Fruit fly (Drosophila melanogaster) whole organism, embryonic: Measurements from ENCODE around the gene Dmtn.
A peak's percentile ranks its signal among the peaks of the same experiment; 100 is the strongest.

ENCODE experiments used
- Awh ChIP-seq: fragments of 200-800 bp; sonication (Bioruptor generic); IDR thresholded peaks from 2 replicates; pipeline ENCODE4, ENCODE4 v1.3.6; 2022; ENCODE audit warnings: missing biosample characterization, missing genetic modification characterization
- CG10209 ChIP-seq: fragments of 200-800 bp; sonication (Bioruptor generic); optimal IDR thresholded peaks from 3 replicates; lab custom pipeline; 2017; ENCODE audit warnings: missing biosample characterization, mild to moderate bottlenecking, missing genetic modification characterization, missing genetic modification reagents
- CG11723 ChIP-seq: fragments of 200-800 bp; sonication (Bioruptor generic); optimal IDR thresholded peaks from 2 replicates; lab custom pipeline; 2017; ENCODE audit warnings: missing biosample characterization, mild to moderate bottlenecking, missing genetic modification characterization
- CG12104 ChIP-seq: fragments of 200-800 bp; sonication (Bioruptor generic); optimal IDR thresholded peaks from 3 replicates; lab custom pipeline; 2016; ENCODE audit warnings: missing biosample characterization, missing genetic modification characterization
- CG12155 ChIP-seq: fragments of 200-800 bp; sonication (Bioruptor generic); optimal IDR thresholded peaks from 3 replicates; lab custom pipeline; 2016; ENCODE audit warnings: missing biosample characterization, missing genetic modification characterization
- CG1233 ChIP-seq: fragments of 200-800 bp; sonication (Bioruptor generic); optimal IDR thresholded peaks from 4 replicates; lab custom pipeline; 2018; ENCODE audit warnings: missing biosample characterization, mild to moderate bottlenecking, missing genetic modification characterization
- CG14860 ChIP-seq: fragments of 200-800 bp; sonication (Bioruptor generic); IDR thresholded peaks from 3 replicates; pipeline ENCODE4 v1.3.6; 2022; ENCODE audit warnings: missing biosample characterization, missing genetic modification characterization; ENCODE audit not compliant: partially characterized antibody
- CG15696 ChIP-seq: fragments of 200-800 bp; sonication (Bioruptor generic); optimal IDR thresholded peaks from 2 replicates; lab custom pipeline; 2019; ENCODE audit warnings: missing biosample characterization, mild to moderate bottlenecking, missing genetic modification characterization, moderate library complexity
- CG18764 ChIP-seq: fragments of 200-800 bp; sonication (Bioruptor generic); optimal IDR thresholded peaks from 3 replicates; lab custom pipeline; 2016; ENCODE audit warnings: missing biosample characterization, missing genetic modification characterization
- CG3407 ChIP-seq: fragments of 200-800 bp; sonication (Bioruptor generic); optimal IDR thresholded peaks from 2 replicates; lab custom pipeline; 2018; ENCODE audit warnings: missing biosample characterization, mild to moderate bottlenecking, missing genetic modification characterization
- CG4424 ChIP-seq: fragments of 200-800 bp; sonication (Bioruptor generic); optimal IDR thresholded peaks from 3 replicates; lab custom pipeline; 2016; ENCODE audit warnings: missing biosample characterization, missing genetic modification characterization
- CG6175 ChIP-seq: fragments of 200-800 bp; sonication (Bioruptor generic); IDR thresholded peaks from 3 replicates; pipeline ENCODE4 v1.3.6; 2022; ENCODE audit warnings: missing biosample characterization, missing genetic modification characterization
- CG6791 ChIP-seq: fragments of 200-800 bp; sonication (Bioruptor generic); IDR thresholded peaks from 3 replicates; pipeline ENCODE4 v1.3.6; 2022; ENCODE audit warnings: missing biosample characterization, missing genetic modification characterization; ENCODE audit not compliant: partially characterized antibody
- CG7271 ChIP-seq: fragments of 200-800 bp; sonication (Bioruptor generic); optimal IDR thresholded peaks from 2 replicates; lab custom pipeline; 2018; ENCODE audit warnings: missing biosample characterization, mild to moderate bottlenecking, missing genetic modification characterization, moderate library complexity
- CG7372 ChIP-seq: fragments of 200-800 bp; sonication (Bioruptor generic); IDR thresholded peaks from 2 replicates; pipeline ENCODE4 v1.3.6; 2022; ENCODE audit warnings: missing biosample characterization, missing genetic modification characterization
- CG7786 ChIP-seq: fragments of 200-800 bp; sonication (Bioruptor generic); optimal IDR thresholded peaks from 2 replicates; lab custom pipeline; 2016; ENCODE audit warnings: missing biosample characterization, missing genetic modification characterization
- CG7987 ChIP-seq: fragments of 200-800 bp; sonication (Bioruptor generic); optimal IDR thresholded peaks from 2 replicates; lab custom pipeline; 2018; ENCODE audit warnings: missing biosample characterization, mild to moderate bottlenecking, missing genetic modification characterization, moderate library complexity
- CG8281 ChIP-seq: fragments of 200-800 bp; sonication (Bioruptor generic); optimal IDR thresholded peaks from 2 replicates; lab custom pipeline; 2018; ENCODE audit warnings: missing biosample characterization, mild to moderate bottlenecking, missing genetic modification characterization, moderate library complexity
- CG8290 ChIP-seq, 3 experiments: fragments of 200-800 bp; sonication (Bioruptor generic); optimal IDR thresholded peaks; 2 replicates each; lab custom pipeline; 2016 to 2019; ENCODE audit warnings: missing biosample characterization in 3 of 3, missing genetic modification characterization in 3 of 3, mild to moderate bottlenecking in 2 of 3, moderate library complexity in 1 of 3
- CG8765 ChIP-seq: fragments of 200-800 bp; sonication (Bioruptor generic); IDR thresholded peaks from 2 replicates; pipeline ENCODE4 v1.3.6; 2022; ENCODE audit warnings: missing biosample characterization, missing genetic modification characterization
- Doc2 ChIP-seq: fragments of 200-800 bp; sonication (Bioruptor generic); IDR thresholded peaks from 2 replicates; pipeline ENCODE4 v1.3.6; 2022; ENCODE audit warnings: missing biosample characterization, missing genetic modification characterization
- Gug ChIP-seq: fragments of 200-800 bp; sonication (Bioruptor generic); IDR thresholded peaks from 4 replicates; pipeline ENCODE4 v1.3.6; 2022; ENCODE audit warnings: missing biosample characterization, missing genetic modification characterization
- Lhr ChIP-seq: fragments of 200-800 bp; sonication (Bioruptor generic); optimal IDR thresholded peaks from 3 replicates; lab custom pipeline; 2017; ENCODE audit warnings: mild to moderate bottlenecking, missing biosample characterization, missing genetic modification reagents, missing genetic modification characterization
- NK7.1 ChIP-seq: fragments of 200-800 bp; sonication (Bioruptor generic); optimal IDR thresholded peaks from 3 replicates; lab custom pipeline; 2016; ENCODE audit warnings: missing biosample characterization, missing genetic modification characterization
- Nf-YC ChIP-seq: fragments of 200-800 bp; optimal IDR thresholded peaks from 3 replicates; lab custom pipeline; 2019; ENCODE audit warnings: missing biosample characterization, mild to moderate bottlenecking, missing genetic modification characterization, moderate library complexity
- Oaz ChIP-seq: fragments of 200-800 bp; sonication (Bioruptor generic); IDR thresholded peaks from 2 replicates; pipeline ENCODE4 v1.3.6; 2022; ENCODE audit warnings: missing biosample characterization, missing genetic modification characterization
- Taf1 ChIP-seq: fragments of 200-800 bp; sonication (Bioruptor generic); IDR thresholded peaks from 2 replicates; pipeline ENCODE4 v1.3.6; 2022; ENCODE audit warnings: missing biosample characterization, missing genetic modification characterization
- Usf ChIP-seq: fragments of 200-800 bp; sonication (Bioruptor generic); optimal IDR thresholded peaks from 2 replicates; lab custom pipeline; 2017; ENCODE audit warnings: missing genotype, missing biosample characterization, missing genetic modification characterization
- Xbp1 ChIP-seq: fragments of 200-800 bp; sonication (Bioruptor generic); optimal IDR thresholded peaks from 3 replicates; lab custom pipeline; 2016; ENCODE audit warnings: missing biosample characterization, mild to moderate bottlenecking, missing genetic modification characterization
- Xrp1 ChIP-seq: fragments of 200-800 bp; sonication (Bioruptor generic); IDR thresholded peaks from 2 replicates; pipeline ENCODE4 v1.3.6; 2022; ENCODE audit warnings: missing biosample characterization, missing genetic modification characterization
- ac ChIP-seq: fragments of 200-800 bp; sonication (Bioruptor generic); optimal IDR thresholded peaks from 3 replicates; lab custom pipeline; 2017; ENCODE audit warnings: missing biosample characterization, mild to moderate bottlenecking, missing genetic modification characterization
- ap ChIP-seq: fragments of 200-800 bp; sonication (Bioruptor generic); IDR thresholded peaks from 2 replicates; pipeline ENCODE4 v1.3.6; 2022; ENCODE audit warnings: missing biosample characterization, missing genetic modification characterization
- ash1 ChIP-seq: fragments of 200-800 bp; sonication (Bioruptor generic); optimal IDR thresholded peaks from 2 replicates; lab custom pipeline; 2018; ENCODE audit warnings: missing biosample characterization, mild to moderate bottlenecking, missing genetic modification characterization
- caup ChIP-seq: fragments of 200-800 bp; sonication (Bioruptor generic); optimal IDR thresholded peaks from 3 replicates; lab custom pipeline; 2017; ENCODE audit warnings: missing biosample characterization, mild to moderate bottlenecking, missing genetic modification characterization, moderate library complexity; ENCODE audit not compliant: severe bottlenecking
- chinmo ChIP-seq: fragments of 200-800 bp; sonication (Bioruptor generic); IDR thresholded peaks from 4 replicates; pipeline ENCODE4 v1.3.6; 2022; ENCODE audit warnings: missing biosample characterization, missing genetic modification characterization; ENCODE audit not compliant: partially characterized antibody
- ci ChIP-seq: fragments of 200-800 bp; sonication (Bioruptor generic); IDR thresholded peaks from 3 replicates; pipeline ENCODE4 v1.3.6; 2022; ENCODE audit warnings: missing biosample characterization, missing genetic modification characterization
- dati ChIP-seq: fragments of 200-800 bp; sonication (Bioruptor generic); IDR thresholded peaks from 2 replicates; pipeline ENCODE4 v1.3.6; 2022; ENCODE audit warnings: missing biosample characterization, missing genetic modification characterization
- fu2 ChIP-seq: fragments of 200-800 bp; sonication (Bioruptor generic); optimal IDR thresholded peaks from 2 replicates; lab custom pipeline; 2016; ENCODE audit warnings: missing biosample characterization, missing genetic modification characterization
- gfzf ChIP-seq: fragments of 200-800 bp; sonication (Bioruptor generic); optimal IDR thresholded peaks from 2 replicates; lab custom pipeline; 2016; ENCODE audit warnings: missing biosample characterization, mild to moderate bottlenecking, missing genetic modification characterization, moderate library complexity
- her ChIP-seq: fragments of 200-800 bp; sonication (Bioruptor generic); optimal IDR thresholded peaks from 2 replicates; lab custom pipeline; 2016; ENCODE audit warnings: missing biosample characterization, missing genetic modification characterization
- kni ChIP-seq: fragments of 200-800 bp; sonication (Bioruptor generic); optimal IDR thresholded peaks from 3 replicates; lab custom pipeline; 2017; ENCODE audit warnings: mild to moderate bottlenecking, missing biosample characterization, missing genetic modification reagents, missing genetic modification characterization
- lab ChIP-seq: fragments of 200-800 bp; sonication (Bioruptor generic); optimal IDR thresholded peaks from 3 replicates; lab custom pipeline; 2017; ENCODE audit warnings: missing biosample characterization, missing genetic modification characterization, mild to moderate bottlenecking, moderate library complexity, missing genetic modification reagents
- lmd ChIP-seq: fragments of 200-800 bp; sonication (Bioruptor generic); IDR thresholded peaks from 2 replicates; pipeline ENCODE4 v1.3.6; 2022; ENCODE audit warnings: missing biosample characterization, missing genetic modification characterization
- phol ChIP-seq: fragments of 200-800 bp; sonication (Bioruptor generic); optimal IDR thresholded peaks from 3 replicates; lab custom pipeline; 2018; ENCODE audit warnings: missing biosample characterization, mild to moderate bottlenecking, missing genetic modification characterization, moderate library complexity
- pros ChIP-seq: fragments of 200-800 bp; sonication (Bioruptor generic); optimal IDR thresholded peaks from 3 replicates; lab custom pipeline; 2019; ENCODE audit warnings: missing biosample characterization, mild to moderate bottlenecking, missing genetic modification characterization, moderate library complexity
- sd ChIP-seq: fragments of 200-800 bp; sonication (Bioruptor generic); optimal IDR thresholded peaks from 3 replicates; lab custom pipeline; 2018; ENCODE audit warnings: missing biosample characterization, mild to moderate bottlenecking, missing genetic modification characterization, moderate library complexity
- tna ChIP-seq: fragments of 200-800 bp; sonication (Bioruptor generic); IDR thresholded peaks from 2 replicates; pipeline ENCODE4 v1.3.6; 2022; ENCODE audit warnings: missing biosample characterization, missing genetic modification characterization; ENCODE audit not compliant: partially characterized antibody
- tup ChIP-seq: fragments of 200-800 bp; sonication (Bioruptor generic); optimal IDR thresholded peaks from 2 replicates; lab custom pipeline; 2016; ENCODE audit warnings: missing biosample characterization, mild to moderate bottlenecking, missing genetic modification characterization, moderate library complexity
- twi ChIP-seq: fragments of 200-800 bp; optimal IDR thresholded peaks from 2 replicates; lab custom pipeline; 2019; ENCODE audit warnings: missing biosample characterization, mild to moderate bottlenecking, missing genetic modification characterization, moderate library complexity
- wdn ChIP-seq: fragments of 200-800 bp; sonication (Bioruptor generic); IDR thresholded peaks from 2 replicates; pipeline ENCODE4 v1.3.6; 2022; ENCODE audit warnings: missing biosample characterization, missing genetic modification characterization
- zfh1 ChIP-seq: fragments of 200-800 bp; sonication (Bioruptor generic); IDR thresholded peaks from 3 replicates; pipeline ENCODE4 v1.3.6; 2022; ENCODE audit warnings: missing biosample characterization, missing genetic modification characterization

Gene Dmtn

dm6 chr3R:6345814-6346213 is 59.9 kb downstream of the Dmtn start, which contains the start of the genes SmD2 and CG18048 (continued):
- TF ChIP-seq pros (GFP tag; lab: Kevin White, UChicago) = no peak
- no peak for TF ChIP-seq Awh (GFP tag; lab: Robert Waterston, UW)
- peak; percentile 80 for TF ChIP-seq sd (tag; lab: Kevin White, UChicago)
- TF ChIP-seq caup (GFP tag; lab: Kevin White, UChicago) = no peak
- peak; percentile 12 for TF ChIP-seq CG12155 (GFP tag; lab: Kevin White, UChicago)
- TF ChIP-seq CG4424 (GFP tag; lab: Kevin White, UChicago) = no peak
- TF ChIP-seq Lhr (GFP tag; lab: Kevin White, UChicago) = peak; percentile 57
- TF ChIP-seq wdn (GFP tag; lab: Robert Waterston, UW) = no peak
- no peak; the same call in 2 of the 3 replicates for TF ChIP-seq CG6791 (GFP tag; lab: Robert Waterston, UW)
- TF ChIP-seq CG15696 (tag; lab: Kevin White, UChicago) = no peak
- no peak for TF ChIP-seq Xrp1 (GFP tag; lab: Robert Waterston, UW)
- TF ChIP-seq Nf-YC (tag; lab: Kevin White, UChicago) = peak; percentile 18
- TF ChIP-seq Doc2 (GFP tag; lab: Robert Waterston, UW) = no peak
- no peak for TF ChIP-seq CG10209 (GFP tag; lab: Kevin White, UChicago)
- peak; percentile 73 for TF ChIP-seq phol
- no peak for TF ChIP-seq tup (GFP tag; lab: Kevin White, UChicago)
- TF ChIP-seq CG8281 (tag; lab: Kevin White, UChicago) = no peak
- TF ChIP-seq fu2 (GFP tag; lab: Kevin White, UChicago) = no peak
- TF ChIP-seq CG14860 = 0 out of 3 replicates have a peak, but pooled peaks have one; percentile 52
- no peak for TF ChIP-seq Gug (GFP tag; lab: Robert Waterston, UW)
- peak; percentile 43; the same call in 1 of the 2 replicates for TF ChIP-seq tna (GFP tag; lab: Robert Waterston, UW)
- TF ChIP-seq kni (GFP tag; lab: Kevin White, UChicago) = no peak
- TF ChIP-seq CG6175 = no peak
- no peak for TF ChIP-seq CG12104 (GFP tag; lab: Kevin White, UChicago)
- peak; percentile 8 for TF ChIP-seq Xbp1 (GFP tag; lab: Kevin White, UChicago)
- no peak for TF ChIP-seq CG8765
- no peak for TF ChIP-seq chinmo
- TF ChIP-seq zfh1 (GFP tag; lab: Robert Waterston, UW) = no peak
- no peak for TF ChIP-seq CG18764 (GFP tag; lab: Kevin White, UChicago)
- no peak for TF ChIP-seq CG7987 (GFP tag; lab: Kevin White, UChicago)
- TF ChIP-seq ap = no peak
- TF ChIP-seq CG3407 (GFP tag; lab: Kevin White, UChicago) = no peak
- no peak for TF ChIP-seq Taf1
- TF ChIP-seq CG8290 (GFP tag; optimal IDR thresholded peaks at IDR 0.05; lab: Kevin White, UChicago) = peak; percentile 10
- no peak for TF ChIP-seq CG8290 (tag; optimal IDR thresholded peaks at IDR 0.05; lab: Kevin White, UChicago)
- no peak for TF ChIP-seq CG7372 (GFP tag; lab: Robert Waterston, UW)
- TF ChIP-seq NK7.1 (GFP tag; lab: Kevin White, UChicago) = no peak
- TF ChIP-seq ash1 (GFP tag; lab: Kevin White, UChicago) = no peak
- TF ChIP-seq CG7786 = no peak
- no peak for TF ChIP-seq Oaz
- no peak for TF ChIP-seq ac (GFP tag; lab: Kevin White, UChicago)
- no peak for TF ChIP-seq CG11723 (GFP tag; lab: Kevin White, UChicago)
- TF ChIP-seq lmd (GFP tag; lab: Robert Waterston, UW) = no peak
- no peak for TF ChIP-seq CG1233 (GFP tag; lab: Kevin White, UChicago)
- TF ChIP-seq ci = no peak
- TF ChIP-seq gfzf (GFP tag; lab: Kevin White, UChicago) = peak; percentile 86
- TF ChIP-seq dati (GFP tag; lab: Robert Waterston, UW) = no peak
- TF ChIP-seq twi (tag; lab: Kevin White, UChicago) = no peak
- no peak for TF ChIP-seq lab (GFP tag; lab: Kevin White, UChicago)
- TF ChIP-seq CG7271 (tag; lab: Kevin White, UChicago) = no peak
- no peak for TF ChIP-seq Usf (GFP tag; lab: Kevin White, UChicago)
- TF ChIP-seq her = no peak
